Fruit fly (Drosophila melanogaster): ENCODE results near the gene Pglym87.

dm6 chr3R:12196100-12196499, 36.4 kb downstream of the Pglym87 start:
- TF ChIP-seq CG8290 (GFP tag; optimal IDR thresholded peaks at IDR 0.05) = no peak
- no peak for TF ChIP-seq CG8290 (tag; optimal IDR thresholded peaks at IDR 0.05)
- TF ChIP-seq lov (optimal IDR thresholded peaks at IDR 0.05) = no peak
- TF ChIP-seq lov (GFP tag; IDR thresholded peaks at IDR 0.05) = no peak
- TF ChIP-seq NFAT (GFP tag; IDR thresholded peaks at IDR 0.05) = no peak
- TF ChIP-seq CG4730 (GFP tag; IDR thresholded peaks at IDR 0.05) = no peak
- no peak for TF ChIP-seq CG11696 (GFP tag; IDR thresholded peaks at IDR 0.05)
- TF ChIP-seq nom (GFP tag; optimal IDR thresholded peaks at IDR 0.05) = no peak
- no peak for TF ChIP-seq sc (optimal IDR thresholded peaks at IDR 0.05)
- TF ChIP-seq sc (GFP tag; optimal IDR thresholded peaks at IDR 0.05) = no peak
- TF ChIP-seq CG8478 (optimal IDR thresholded peaks at IDR 0.05) = no peak
- TF ChIP-seq az2 (GFP tag; optimal IDR thresholded peaks at IDR 0.05) = no peak
- TF ChIP-seq Meics (GFP tag; optimal IDR thresholded peaks at IDR 0.05) = no peak
- no peak for TF ChIP-seq E2f1 (GFP tag; IDR thresholded peaks at IDR 0.05)
- TF ChIP-seq CG11560 (tag; IDR thresholded peaks at IDR 0.05) = no peak
- no peak for TF ChIP-seq vfl (GFP tag; optimal IDR thresholded peaks at IDR 0.05)
- TF ChIP-seq MESR4 (GFP tag; optimal IDR thresholded peaks at IDR 0.05) = no peak
